Worm (Caenorhabditis elegans): ENCODE data around the gene W03F9.9.
A peak's percentile ranks its signal among the peaks of the same experiment; 100 is the strongest.

The W03F9.9 gene

ce11 chrV:126610-127009 lies 12.1 kb upstream of the W03F9.9 start, which contains the start of gene W03F9.1 (continued):
- TF ChIP-seq nhr-237 (tag; optimal IDR thresholded peaks at IDR 0.05) (no peak), fos-1 (tag; optimal IDR thresholded peaks at IDR 0.05) (peak; percentile 18), nhr-21 (tag; optimal IDR thresholded peaks at IDR 0.05) (peak; percentile 12), dmd-4 (tag; optimal IDR thresholded peaks at IDR 0.05) (no peak), blmp-1 (tag; optimal IDR thresholded peaks at IDR 0.05; ENCODE audit: insufficient read depth) (no peak), unc-39 (tag; optimal IDR thresholded peaks at IDR 0.05) (no peak), alr-1 (tag; optimal IDR thresholded peaks at IDR 0.05) (peak; percentile 50), lin-11 (tag; optimal IDR thresholded peaks at IDR 0.05) (peak; percentile 53), lin-13 (GFP tag; optimal IDR thresholded peaks at IDR 0.05) (peak; percentile 51), gmeb-1 (tag; optimal IDR thresholded peaks at IDR 0.05) (peak; percentile 79), nhr-77 (tag; optimal IDR thresholded peaks at IDR 0.05) (no peak), Y55F3AM.14 (GFP tag; optimal IDR thresholded peaks at IDR 0.05) (no peak), ztf-1 (GFP tag; conservative IDR thresholded peaks at IDR 0.05) (no peak), ZK546.5 (tag; optimal IDR thresholded peaks at IDR 0.05) (no peak), nhr-6 (tag; optimal IDR thresholded peaks at IDR 0.05) (no peak), elt-3 (tag; optimal IDR thresholded peaks at IDR 0.05) (no peak), ztf-11 (tag; optimal IDR thresholded peaks at IDR 0.05) (no peak), ama-1 (optimal IDR thresholded peaks at IDR 0.05) (no peak), elt-1 (tag; optimal IDR thresholded peaks at IDR 0.05) (no peak), nhr-10 (tag; optimal IDR thresholded peaks at IDR 0.05) (no peak), ceh-16 (tag; optimal IDR thresholded peaks at IDR 0.05) (no peak), sem-4 (tag; optimal IDR thresholded peaks at IDR 0.05) (peak; percentile 69), R02D3.7 (tag; optimal IDR thresholded peaks at IDR 0.05) (no peak)

ce11 chrV:127882-128281 lies 10.8 kb upstream of the W03F9.9 start, which contains the start of the genes W03F9.2 and sftb-2:
Gene W03F9.2 (minus strand): TSS chrV:128034.
Gene sftb-2 (plus strand): TSS chrV:128237.
- TF ChIP-seq lsy-2 (tag; optimal IDR thresholded peaks at IDR 0.05) (peak; percentile 15 to 66), nhr-25 (tag; optimal IDR thresholded peaks at IDR 0.05) (no peak), unc-55 (GFP tag; optimal IDR thresholded peaks at IDR 0.05) (peak; percentile 71), alr-1 (tag; optimal IDR thresholded peaks at IDR 0.05) (no peak), nhr-21 (tag; optimal IDR thresholded peaks at IDR 0.05) (no peak), crh-2 (tag; optimal IDR thresholded peaks at IDR 0.05) (no peak), lin-13 (GFP tag; optimal IDR thresholded peaks at IDR 0.05) (peak; percentile 7), gmeb-1 (tag; optimal IDR thresholded peaks at IDR 0.05) (peak; percentile 66), ztf-11 (tag; optimal IDR thresholded peaks at IDR 0.05) (no peak), F13H6.1 (tag; optimal IDR thresholded peaks at IDR 0.05) (peak; percentile 0), zag-1 (tag; optimal IDR thresholded peaks at IDR 0.05) (no peak), C34F6.9 (tag; optimal IDR thresholded peaks at IDR 0.05) (peak; percentile 68), lin-39 (tag; optimal IDR thresholded peaks at IDR 0.05) (no peak), unc-62 (GFP tag; optimal IDR thresholded peaks at IDR 0.05) (no peak)

- TF ChIP-seq nhr-6 (tag; optimal IDR thresholded peaks at IDR 0.05) (no peak), unc-62 (GFP tag; optimal IDR thresholded peaks at IDR 0.05) (no peak), unc-55 (GFP tag; optimal IDR thresholded peaks at IDR 0.05) (no peak), elt-1 (tag; optimal IDR thresholded peaks at IDR 0.05) (no peak), nhr-11 (tag; optimal IDR thresholded peaks at IDR 0.05) (no peak), nhr-237 (tag; optimal IDR thresholded peaks at IDR 0.05) (no peak), nhr-12 (tag; optimal IDR thresholded peaks at IDR 0.05) (no peak), skn-1 (tag; optimal IDR thresholded peaks at IDR 0.05) (no peak), C34F6.9 (tag; optimal IDR thresholded peaks at IDR 0.05) (no peak), blmp-1 (tag; optimal IDR thresholded peaks at IDR 0.05; ENCODE audit: insufficient read depth) (no peak), aly-2 (tag; optimal IDR thresholded peaks at IDR 0.05) (no peak), nhr-23 (tag; optimal IDR thresholded peaks at IDR 0.05) (no peak), lin-11 (tag; optimal IDR thresholded peaks at IDR 0.05) (no peak), ceh-16 (tag; optimal IDR thresholded peaks at IDR 0.05) (no peak), sem-4 (tag; optimal IDR thresholded peaks at IDR 0.05) (no peak), ZK546.5 (tag; optimal IDR thresholded peaks at IDR 0.05) (no peak), ztf-11 (tag; optimal IDR thresholded peaks at IDR 0.05) (no peak)
These were observed 8.5 kb upstream of the W03F9.9 start for ce11 chrV:130186-130585.

- TF ChIP-seq sma-9 (GFP tag; optimal IDR thresholded peaks at IDR 0.05), result no peak
- TF ChIP-seq sma-9 (tag; optimal IDR thresholded peaks at IDR 0.05), result no peak
- no peak for TF ChIP-seq C34F6.9 (tag; optimal IDR thresholded peaks at IDR 0.05)
- no peak for TF ChIP-seq gmeb-1 (tag; optimal IDR thresholded peaks at IDR 0.05)
- TF ChIP-seq ZK546.5 (tag; optimal IDR thresholded peaks at IDR 0.05), result no peak
- TF ChIP-seq unc-39 (tag; optimal IDR thresholded peaks at IDR 0.05), result no peak
- TF ChIP-seq skn-1 (tag; optimal IDR thresholded peaks at IDR 0.05), result no peak
- TF ChIP-seq nhr-11 (tag; optimal IDR thresholded peaks at IDR 0.05), result no peak
- no peak for TF ChIP-seq elt-3 (tag; optimal IDR thresholded peaks at IDR 0.05)
- no peak for TF ChIP-seq nhr-21 (tag; optimal IDR thresholded peaks at IDR 0.05)
- no peak for TF ChIP-seq egl-27 (tag; optimal IDR thresholded peaks at IDR 0.05)
- no peak for TF ChIP-seq sma-3 (GFP tag; optimal IDR thresholded peaks at IDR 0.05)
- TF ChIP-seq peb-1 (tag; optimal IDR thresholded peaks at IDR 0.05), result no peak
- TF ChIP-seq elt-1 (tag; optimal IDR thresholded peaks at IDR 0.05), result no peak
- TF ChIP-seq snpc-4 (tag; optimal IDR thresholded peaks at IDR 0.05), result no peak
- no peak for TF ChIP-seq nhr-6 (tag; optimal IDR thresholded peaks at IDR 0.05)
- no peak for TF ChIP-seq blmp-1 (tag; optimal IDR thresholded peaks at IDR 0.05; ENCODE audit: insufficient read depth)
- TF ChIP-seq nhr-10 (tag; optimal IDR thresholded peaks at IDR 0.05), result no peak
- no peak for TF ChIP-seq unc-62 (GFP tag; optimal IDR thresholded peaks at IDR 0.05)
- no peak for TF ChIP-seq nhr-237 (tag; optimal IDR thresholded peaks at IDR 0.05)
- no peak for TF ChIP-seq lin-11 (tag; optimal IDR thresholded peaks at IDR 0.05)
These were observed 1.0 kb upstream of the W03F9.9 start for ce11 chrV:137667-138066.

Measured in whole organism, L2 larva.